Worm (Caenorhabditis elegans) whole organism, L1 larva: ENCODE measurements around the gene T09D3.3.

ENCODE experiments used
- ama-1 ChIP-seq: fragments of 150-350 bp; optimal IDR thresholded peaks from 2 replicates; lab custom pipeline; 2014
- hlh-17 ChIP-seq: fragments of 200-800 bp; sonication (Bioruptor generic); optimal IDR thresholded peaks from 2 replicates; lab custom pipeline; 2018; ENCODE audit warnings: missing genetic modification characterization, mild to moderate bottlenecking, missing compliant biosample characterization, moderate library complexity, borderline replicate concordance
- mep-1 ChIP-seq: fragments of 150-350 bp; optimal IDR thresholded peaks from 2 replicates; lab custom pipeline; 2014; ENCODE audit warnings: missing biosample characterization, missing genetic modification characterization
- nhr-76 ChIP-seq: sonication (generic microtip); optimal IDR thresholded peaks from 2 replicates; lab custom pipeline; 2017; ENCODE audit warnings: missing biosample characterization, missing genetic modification characterization
- nhr-77 ChIP-seq: fragments of 150-350 bp; optimal IDR thresholded peaks from 2 replicates; lab custom pipeline; 2014; ENCODE audit warnings: missing biosample characterization, missing genetic modification characterization
- rnt-1 ChIP-seq: sonication (generic microtip); optimal IDR thresholded peaks from 2 replicates; lab custom pipeline; 2016; ENCODE audit warnings: mild to moderate bottlenecking, missing genetic modification characterization, moderate library complexity, missing compliant biosample characterization
- snpc-4 ChIP-seq: fragments of 150-350 bp; optimal IDR thresholded peaks from 2 replicates; lab custom pipeline; 2014; ENCODE audit warnings: missing biosample characterization, missing genetic modification characterization
- unc-98 ChIP-seq: fragments of 200-800 bp; sonication (Bioruptor generic); IDR thresholded peaks from 2 replicates; pipeline ENCODE4 v1.3.6; 2022; ENCODE audit warnings: missing genetic modification characterization, missing compliant biosample characterization

Gene T09D3.3

DNA sequence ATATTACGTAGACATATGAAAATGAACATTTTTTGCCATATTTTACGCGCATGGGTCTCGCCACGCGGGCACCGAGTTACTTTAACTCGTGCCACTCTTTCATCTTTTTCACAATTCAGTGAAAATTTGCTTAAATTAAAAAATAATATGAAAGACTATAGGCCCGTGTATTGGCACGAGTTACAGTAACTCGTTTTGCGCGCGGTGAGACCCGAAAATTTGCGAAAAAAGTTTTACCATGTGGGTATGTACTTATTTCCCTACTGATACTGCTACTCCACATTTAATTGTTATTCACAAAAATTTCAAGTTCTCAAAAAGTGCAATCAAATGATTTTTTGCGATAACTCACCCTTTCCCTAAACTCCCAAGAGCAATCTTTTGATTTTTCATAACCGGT lies 51.6 kb downstream of the T09D3.3 start:
- TF ChIP-seq nhr-76 (tag; lab: Kevin White, UChicago) (no peak), snpc-4 (tag; lab: Kevin White, UChicago) (no peak), unc-98 (GFP tag; lab: Robert Waterston, UW) (no peak), ama-1 (lab: Kevin White, UChicago) (no peak), rnt-1 (tag; lab: Kevin White, UChicago) (no peak), nhr-77 (tag; lab: Kevin White, UChicago) (no peak), mep-1 (tag; lab: Kevin White, UChicago) (no peak), hlh-17 (GFP tag; lab: Kevin White, UChicago) (no peak)
